Worm (Caenorhabditis elegans): Measurements from ENCODE around the gene sphk-1.

Gene sphk-1

DNA sequence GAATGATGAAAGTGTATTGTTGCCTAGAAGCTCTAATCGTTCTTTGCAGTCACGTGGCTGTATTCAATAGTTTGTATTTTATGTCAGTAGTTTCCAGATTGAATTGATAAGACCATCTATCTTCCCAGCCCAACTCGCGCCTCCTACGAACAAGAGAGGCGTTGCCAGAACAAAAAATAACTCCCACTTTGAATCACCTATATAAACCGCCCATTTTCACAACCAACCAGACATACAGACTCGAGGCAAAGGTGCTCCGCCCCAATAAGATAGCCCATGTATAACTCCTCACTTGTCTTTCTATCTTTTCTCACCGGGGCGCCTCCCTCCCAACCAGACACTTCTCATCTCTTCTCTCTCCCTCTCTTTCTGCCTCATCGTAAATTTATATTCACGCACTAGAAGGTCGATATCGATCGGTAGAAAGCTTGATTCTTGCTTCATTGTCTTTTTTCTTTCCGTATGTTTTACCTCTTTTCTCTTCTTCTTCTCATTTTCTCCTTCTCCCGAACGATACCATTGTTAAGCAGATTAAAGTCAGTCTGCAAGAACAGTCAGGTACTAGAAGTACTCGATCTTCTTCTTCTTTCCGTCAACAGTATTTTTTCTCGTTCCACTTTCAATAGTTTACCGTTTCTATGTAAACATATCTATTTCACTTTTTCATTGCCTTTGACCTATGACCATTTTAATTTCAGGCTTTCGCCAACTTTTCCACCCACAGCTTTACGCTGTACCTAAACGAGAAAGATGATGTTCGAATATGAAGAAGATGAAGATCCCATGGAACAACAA lies 42.1 kb upstream of the sphk-1 start, which contains the start of gene mak-1:
TSS of gene mak-1 (plus strand) at position 693 of the 795 bp plus-strand sequence.
- TF ChIP-seq nhr-12 (tag; optimal IDR thresholded peaks at IDR 0.05): no peak
- no peak for TF ChIP-seq sem-4 (tag; optimal IDR thresholded peaks at IDR 0.05)
- TF ChIP-seq elt-3 (tag; optimal IDR thresholded peaks at IDR 0.05): no peak
- no peak for TF ChIP-seq nhr-10 (tag; optimal IDR thresholded peaks at IDR 0.05)
- TF ChIP-seq nhr-11 (tag; optimal IDR thresholded peaks at IDR 0.05): no peak
- TF ChIP-seq zag-1 (tag; optimal IDR thresholded peaks at IDR 0.05): no peak
- peak; percentile 19 for TF ChIP-seq gmeb-1 (tag; optimal IDR thresholded peaks at IDR 0.05)
- no peak for TF ChIP-seq ztf-4 (tag; optimal IDR thresholded peaks at IDR 0.05)
- TF ChIP-seq nhr-129 (tag; optimal IDR thresholded peaks at IDR 0.05): peak; percentile 58
- TF ChIP-seq nhr-77 (tag; optimal IDR thresholded peaks at IDR 0.05): no peak
- TF ChIP-seq nhr-6 (tag; optimal IDR thresholded peaks at IDR 0.05): no peak
- no peak for TF ChIP-seq ztf-1 (GFP tag; conservative IDR thresholded peaks at IDR 0.05)
- no peak for TF ChIP-seq peb-1 (tag; optimal IDR thresholded peaks at IDR 0.05)
- TF ChIP-seq crh-2 (tag; optimal IDR thresholded peaks at IDR 0.05): no peak
- peak; percentile 44 for TF ChIP-seq lin-13 (GFP tag; optimal IDR thresholded peaks at IDR 0.05)
- no peak for TF ChIP-seq lin-39 (tag; optimal IDR thresholded peaks at IDR 0.05)
- TF ChIP-seq ama-1 (optimal IDR thresholded peaks at IDR 0.05): peak; percentile 92
- no peak for TF ChIP-seq alr-1 (tag; optimal IDR thresholded peaks at IDR 0.05)
- no peak for TF ChIP-seq unc-39 (tag; optimal IDR thresholded peaks at IDR 0.05)
- peak; percentile 11 to 28 for TF ChIP-seq mdl-1 (tag; optimal IDR thresholded peaks at IDR 0.05)
- no peak for TF ChIP-seq sma-3 (GFP tag; optimal IDR thresholded peaks at IDR 0.05)
- TF ChIP-seq skn-1 (tag; optimal IDR thresholded peaks at IDR 0.05): no peak
- TF ChIP-seq lsy-2 (tag; optimal IDR thresholded peaks at IDR 0.05): no peak
- TF ChIP-seq fos-1 (tag; optimal IDR thresholded peaks at IDR 0.05): no peak
- no peak for TF ChIP-seq ceh-16 (tag; optimal IDR thresholded peaks at IDR 0.05)
- TF ChIP-seq ceh-82 (tag; optimal IDR thresholded peaks at IDR 0.05): no peak
- TF ChIP-seq elt-1 (tag; optimal IDR thresholded peaks at IDR 0.05): no peak
- no peak for TF ChIP-seq aly-2 (tag; optimal IDR thresholded peaks at IDR 0.05)
- no peak for TF ChIP-seq nhr-23 (tag; optimal IDR thresholded peaks at IDR 0.05)
- no peak for TF ChIP-seq Y55F3AM.14 (GFP tag; optimal IDR thresholded peaks at IDR 0.05)
- TF ChIP-seq ZK546.5 (tag; optimal IDR thresholded peaks at IDR 0.05): no peak
- TF ChIP-seq blmp-1 (tag; optimal IDR thresholded peaks at IDR 0.05; ENCODE audit: insufficient read depth): peak; percentile 31
- peak; percentile 67 for TF ChIP-seq nhr-25 (tag; optimal IDR thresholded peaks at IDR 0.05)
- TF ChIP-seq F13H6.1 (tag; optimal IDR thresholded peaks at IDR 0.05): peak; percentile 51
- TF ChIP-seq nhr-21 (tag; optimal IDR thresholded peaks at IDR 0.05): peak; percentile 37
- peak; percentile 92 for TF ChIP-seq sma-9 (GFP tag; optimal IDR thresholded peaks at IDR 0.05)
- TF ChIP-seq sma-9 (tag; optimal IDR thresholded peaks at IDR 0.05): no peak
- TF ChIP-seq ztf-11 (tag; optimal IDR thresholded peaks at IDR 0.05): no peak
- no peak for TF ChIP-seq R02D3.7 (tag; optimal IDR thresholded peaks at IDR 0.05)
- no peak for TF ChIP-seq unc-62 (GFP tag; optimal IDR thresholded peaks at IDR 0.05)
- no peak for TF ChIP-seq mab-5 (tag; optimal IDR thresholded peaks at IDR 0.05)

DNA sequence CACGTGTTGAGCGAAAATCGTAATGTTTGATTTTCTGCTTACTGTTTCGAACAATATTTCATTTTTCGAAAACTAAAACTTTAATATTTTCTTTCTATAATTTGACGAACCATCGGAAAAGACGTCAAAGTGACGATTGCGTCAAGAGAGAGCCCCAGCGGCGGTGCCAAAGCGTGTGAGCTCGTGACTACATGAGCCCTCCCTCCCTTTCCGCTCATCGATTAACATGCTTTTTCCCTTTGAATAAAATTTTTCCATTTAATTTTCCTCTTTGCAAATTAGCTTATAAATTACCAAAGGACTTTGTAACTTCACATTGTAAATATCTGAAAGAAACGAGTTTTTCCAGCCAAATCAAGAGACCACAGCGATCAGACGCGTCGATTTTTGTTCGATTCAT lies 41.5 kb upstream of the sphk-1 start:
- TF ChIP-seq lsy-2 (tag; optimal IDR thresholded peaks at IDR 0.05): peak in 1 of 2 experiments; percentile 49
- no peak for TF ChIP-seq crh-2 (tag; optimal IDR thresholded peaks at IDR 0.05)
- TF ChIP-seq lin-13 (GFP tag; optimal IDR thresholded peaks at IDR 0.05): peak; percentile 14
- TF ChIP-seq Y55F3AM.14 (GFP tag; optimal IDR thresholded peaks at IDR 0.05): no peak
- TF ChIP-seq mab-5 (tag; optimal IDR thresholded peaks at IDR 0.05): no peak
- TF ChIP-seq lin-11 (tag; optimal IDR thresholded peaks at IDR 0.05): peak; percentile 26
- TF ChIP-seq ceh-16 (tag; optimal IDR thresholded peaks at IDR 0.05): no peak
- peak; percentile 34 for TF ChIP-seq C34F6.9 (tag; optimal IDR thresholded peaks at IDR 0.05)
- TF ChIP-seq gmeb-1 (tag; optimal IDR thresholded peaks at IDR 0.05): no peak
- TF ChIP-seq R02D3.7 (tag; optimal IDR thresholded peaks at IDR 0.05): no peak
- no peak for TF ChIP-seq aly-2 (tag; optimal IDR thresholded peaks at IDR 0.05)
